Worm (Caenorhabditis elegans) whole organism, mixed stage, embryonic: Measurements from ENCODE around the gene sir-2.1.

Experiments
- ces-1 ChIP-seq: fragments of 150-350 bp; optimal IDR thresholded peaks from 2 replicates; lab custom pipeline; 2014; ENCODE audit warnings: missing biosample characterization, missing genetic modification reagents, missing genetic modification characterization
- cnd-1 ChIP-seq: fragments of 200-800 bp; sonication (Bioruptor generic); optimal IDR thresholded peaks from 2 replicates; lab custom pipeline; 2018; ENCODE audit warnings: mild to moderate bottlenecking, missing genetic modification characterization, missing compliant biosample characterization
- elt-1 ChIP-seq: sonication (generic microtip); optimal IDR thresholded peaks from 2 replicates; lab custom pipeline; 2017; ENCODE audit warnings: missing genetic modification characterization, mild to moderate bottlenecking, missing compliant biosample characterization, antibody characterized with exemption, moderate library complexity, borderline replicate concordance; ENCODE audit not compliant: insufficient read depth
- lin-13 ChIP-seq: fragments of 150-350 bp; optimal IDR thresholded peaks from 2 replicates; lab custom pipeline; 2014; ENCODE audit warnings: missing biosample characterization, missing genetic modification characterization
- lsy-2 ChIP-seq: fragments of 150-350 bp; optimal IDR thresholded peaks from 2 replicates; lab custom pipeline; 2014; ENCODE audit warnings: missing biosample characterization, missing genetic modification characterization
- mep-1 ChIP-seq: fragments of 150-350 bp; optimal IDR thresholded peaks from 2 replicates; lab custom pipeline; 2017; ENCODE audit warnings: missing biosample characterization, missing genetic modification reagents, missing genetic modification characterization, inconsistent platforms
- nhr-12 ChIP-seq: fragments of 150-350 bp; optimal IDR thresholded peaks from 2 replicates; lab custom pipeline; 2014; ENCODE audit warnings: missing biosample characterization, missing genetic modification characterization
- nhr-237 ChIP-seq: fragments of 150-350 bp; optimal IDR thresholded peaks from 2 replicates; lab custom pipeline; 2014; ENCODE audit warnings: missing biosample characterization, missing genetic modification characterization
- nhr-76 ChIP-seq: sonication (generic microtip); optimal IDR thresholded peaks from 2 replicates; lab custom pipeline; 2017; ENCODE audit warnings: missing biosample characterization, missing genetic modification characterization
- pha-4 ChIP-seq: fragments of 150-350 bp; optimal IDR thresholded peaks from 2 replicates; lab custom pipeline; 2018; ENCODE audit warnings: missing biosample characterization, missing genetic modification reagents, missing genetic modification characterization
- snpc-4 ChIP-seq: fragments of 150-350 bp; optimal IDR thresholded peaks from 2 replicates; lab custom pipeline; 2014; ENCODE audit warnings: missing biosample characterization, missing genetic modification characterization
- sptf-1 ChIP-seq: sonication (generic microtip); optimal IDR thresholded peaks from 2 replicates; lab custom pipeline; 2017; ENCODE audit warnings: mild to moderate bottlenecking, missing genetic modification characterization, moderate library complexity, missing compliant biosample characterization
- unc-39 ChIP-seq: fragments of 150-350 bp; optimal IDR thresholded peaks from 2 replicates; lab custom pipeline; 2014; ENCODE audit warnings: missing biosample characterization, missing genetic modification characterization

DNA sequence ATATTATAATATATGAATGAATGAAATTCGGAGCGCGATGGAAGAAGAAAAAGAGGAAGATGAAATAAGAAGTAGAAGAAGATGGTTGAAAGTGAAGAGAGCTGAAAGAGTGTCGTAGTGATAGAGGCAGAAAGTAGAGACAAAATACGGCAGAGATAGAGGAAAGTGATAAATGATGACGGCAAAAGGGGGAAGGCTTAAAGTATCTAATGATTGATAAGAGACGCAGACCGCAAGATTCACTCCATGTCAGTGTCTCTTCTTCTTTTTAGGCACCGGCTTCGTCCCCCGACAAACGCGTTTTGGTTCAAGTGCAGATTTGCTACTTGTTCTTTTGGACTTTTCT is 23.7 kb downstream of the sir-2.1 start:
- TF ChIP-seq unc-39 (tag; lab: Kevin White, UChicago) (no peak), sptf-1 (tag; lab: Kevin White, UChicago) (no peak), nhr-76 (tag; lab: Kevin White, UChicago) (no peak), nhr-237 (tag; lab: Kevin White, UChicago) (no peak), pha-4 (tag; lab: Kevin White, UChicago) (no peak), snpc-4 (tag; lab: Kevin White, UChicago) (no peak), lsy-2 (tag; lab: Kevin White, UChicago) (no peak), mep-1 (tag; lab: Kevin White, UChicago) (no peak), nhr-12 (no peak), lin-13 (tag; lab: Kevin White, UChicago) (no peak), elt-1 (tag; lab: Kevin White, UChicago) (no peak), ces-1 (GFP tag; lab: Kevin White, UChicago) (no peak), cnd-1 (tag; lab: Kevin White, UChicago) (no peak)
